Fruit fly (Drosophila melanogaster): Measurements from ENCODE around the gene Sirup.

Gene Sirup

DNA sequence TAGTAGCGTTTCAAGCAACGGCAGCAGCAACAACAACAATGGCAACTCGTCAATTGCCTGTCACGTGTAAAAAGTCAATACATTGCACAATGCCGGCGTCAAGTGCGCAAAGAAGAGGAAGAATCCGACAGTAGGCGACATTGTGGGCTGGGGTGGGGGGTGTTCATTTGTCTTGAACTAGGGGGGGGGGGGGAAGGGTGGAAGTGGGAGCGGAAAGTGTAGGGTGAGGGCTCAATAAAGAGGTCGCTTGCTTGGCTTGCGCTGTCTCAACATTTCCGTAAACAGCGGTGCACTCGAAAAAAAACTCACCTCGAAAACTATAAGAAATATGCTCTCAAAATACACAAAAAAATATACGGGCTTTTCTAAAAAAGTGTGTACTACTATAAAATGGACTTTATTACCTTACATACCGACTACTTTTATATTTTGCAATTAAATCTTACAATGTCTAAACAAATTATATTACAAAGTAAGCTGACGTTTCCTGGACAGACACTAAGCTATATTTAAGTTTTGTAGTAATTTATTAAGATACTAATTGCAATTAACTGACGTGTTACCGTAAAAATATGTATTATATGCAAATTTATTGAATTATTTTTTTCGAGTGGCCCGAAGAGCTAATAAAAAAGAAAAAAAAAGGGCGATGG is 32.7 kb upstream of the Sirup start:
- TF ChIP-seq dl (GFP tag; optimal IDR thresholded peaks at IDR 0.05; ENCODE audit: insufficient read depth in 1 of 2, partially characterized antibody in 2 of 2) = no peak
- TF ChIP-seq HLH106 (tag; optimal IDR thresholded peaks at IDR 0.05) = no peak
- no peak for TF ChIP-seq Vsx2 (GFP tag; optimal IDR thresholded peaks at IDR 0.05; ENCODE audit: partially characterized antibody)
- TF ChIP-seq dsf (GFP tag; optimal IDR thresholded peaks at IDR 0.05; ENCODE audit: borderline replicate concordance) = no peak
- no peak for TF ChIP-seq Jra (GFP tag; optimal IDR thresholded peaks at IDR 0.05)
- TF ChIP-seq usp (GFP tag; optimal IDR thresholded peaks at IDR 0.05) = no peak
- TF ChIP-seq jim (GFP tag; optimal IDR thresholded peaks at IDR 0.05) = no peak
- TF ChIP-seq Dfd (GFP tag; optimal IDR thresholded peaks at IDR 0.05) = no peak
- TF ChIP-seq GATAd (GFP tag; optimal IDR thresholded peaks at IDR 0.05) = no peak
- no peak for TF ChIP-seq rgr (GFP tag; optimal IDR thresholded peaks at IDR 0.05)
- no peak for TF ChIP-seq OdsH (GFP tag; optimal IDR thresholded peaks at IDR 0.05)
- TF ChIP-seq Abd-B (GFP tag; optimal IDR thresholded peaks at IDR 0.05) = no peak
- TF ChIP-seq h (GFP tag; optimal IDR thresholded peaks at IDR 0.05) = no peak
- no peak for TF ChIP-seq brk (GFP tag; optimal IDR thresholded peaks at IDR 0.05)
- no peak for TF ChIP-seq fru (GFP tag; optimal IDR thresholded peaks at IDR 0.05)
- TF ChIP-seq Hr78 (GFP tag; optimal IDR thresholded peaks at IDR 0.05) = no peak
- TF ChIP-seq Sp1 (GFP tag; optimal IDR thresholded peaks at IDR 0.05) = no peak
- no peak for TF ChIP-seq CG9705 (GFP tag; optimal IDR thresholded peaks at IDR 0.05)

DNA sequence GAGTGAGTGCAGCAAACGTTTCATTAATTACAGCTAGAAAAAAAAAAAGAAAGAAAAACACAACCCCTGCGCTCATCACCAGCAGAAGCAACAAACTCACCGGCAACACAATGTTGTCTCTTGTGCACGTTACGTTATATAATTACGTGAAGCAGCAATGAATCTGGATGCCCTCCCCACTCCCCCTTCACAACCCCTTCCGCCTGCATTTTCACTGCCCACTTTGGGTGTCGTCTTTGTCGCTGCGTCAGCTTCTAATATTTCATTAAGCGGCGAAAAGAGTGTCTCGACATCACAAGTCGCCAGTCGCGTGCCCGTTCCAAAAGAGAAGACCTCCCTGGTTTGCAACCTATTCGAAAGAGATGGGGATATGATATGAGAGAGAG is 32.2 kb upstream of the Sirup start:
- no peak for TF ChIP-seq tai (GFP tag; optimal IDR thresholded peaks at IDR 0.05)
- TF ChIP-seq foxo (GFP tag; optimal IDR thresholded peaks at IDR 0.05) = no peak
- no peak for TF ChIP-seq GATAd (GFP tag; optimal IDR thresholded peaks at IDR 0.05)
- no peak for TF ChIP-seq Mio (GFP tag; optimal IDR thresholded peaks at IDR 0.05)
- no peak for TF ChIP-seq Dif (GFP tag; optimal IDR thresholded peaks at IDR 0.05; ENCODE audit: partially characterized antibody)
- TF ChIP-seq woc (GFP tag; optimal IDR thresholded peaks at IDR 0.05) = no peak
- no peak for TF ChIP-seq Hr78 (GFP tag; optimal IDR thresholded peaks at IDR 0.05)
- no peak for TF ChIP-seq Sp1 (GFP tag; optimal IDR thresholded peaks at IDR 0.05)
- TF ChIP-seq lola (GFP tag; optimal IDR thresholded peaks at IDR 0.05) = no peak
- TF ChIP-seq br (GFP tag; optimal IDR thresholded peaks at IDR 0.05) = no peak
- TF ChIP-seq CrebA (GFP tag; optimal IDR thresholded peaks at IDR 0.05; ENCODE audit: borderline replicate concordance) = no peak
- TF ChIP-seq brk (GFP tag; optimal IDR thresholded peaks at IDR 0.05) = no peak

DNA sequence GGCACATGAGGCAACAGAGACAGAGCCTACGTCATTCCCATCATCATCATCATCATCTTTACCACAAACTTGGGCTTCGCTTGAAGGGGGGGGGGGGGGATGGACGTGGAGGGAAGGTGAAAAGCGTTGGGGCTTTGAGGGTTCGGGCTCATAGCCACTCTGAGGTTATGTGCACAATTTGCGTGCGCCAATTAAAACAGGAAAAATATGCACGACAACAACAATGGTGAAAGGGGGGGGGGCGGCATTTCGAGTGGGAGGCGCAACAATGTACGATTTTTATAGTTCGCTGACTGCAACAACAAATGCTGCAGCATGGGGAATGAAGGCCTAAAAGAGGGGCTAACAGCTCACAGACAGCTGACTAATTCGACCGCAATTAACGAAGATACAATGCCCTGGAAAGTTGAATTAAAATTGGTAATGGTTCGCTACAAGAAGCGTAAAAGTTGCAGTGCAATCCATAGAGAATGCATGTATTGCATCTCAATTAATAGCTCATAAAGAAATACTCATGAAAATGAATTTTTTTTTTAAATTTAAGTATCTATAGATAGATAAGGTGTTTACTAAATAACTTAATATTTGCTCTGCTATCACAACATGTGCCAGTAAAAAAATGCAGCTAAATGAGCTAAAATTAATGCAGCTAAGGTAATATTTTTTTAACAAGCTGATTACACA is 31.7 kb upstream of the Sirup start:
- no peak for TF ChIP-seq Dfd (GFP tag; optimal IDR thresholded peaks at IDR 0.05)
- TF ChIP-seq lola (GFP tag; optimal IDR thresholded peaks at IDR 0.05) = no peak
- TF ChIP-seq Hr78 (GFP tag; optimal IDR thresholded peaks at IDR 0.05) = no peak
- TF ChIP-seq Myc (optimal IDR thresholded peaks at IDR 0.05) = no peak
- TF ChIP-seq CG9705 (GFP tag; optimal IDR thresholded peaks at IDR 0.05) = no peak
- TF ChIP-seq sage (GFP tag; optimal IDR thresholded peaks at IDR 0.05) = no peak
- no peak for TF ChIP-seq Dif (GFP tag; optimal IDR thresholded peaks at IDR 0.05; ENCODE audit: partially characterized antibody)
- no peak for TF ChIP-seq pan (optimal IDR thresholded peaks at IDR 0.05)
- no peak for TF ChIP-seq Hr83 (GFP tag; optimal IDR thresholded peaks at IDR 0.05; ENCODE audit: poor library complexity, severe bottlenecking)
- TF ChIP-seq psq (GFP tag; optimal IDR thresholded peaks at IDR 0.05) = no peak

- TF ChIP-seq br (GFP tag; optimal IDR thresholded peaks at IDR 0.05) (no peak), lola (GFP tag; optimal IDR thresholded peaks at IDR 0.05) (no peak), psq (GFP tag; optimal IDR thresholded peaks at IDR 0.05) (no peak), OdsH (GFP tag; optimal IDR thresholded peaks at IDR 0.05) (no peak), GATAd (GFP tag; optimal IDR thresholded peaks at IDR 0.05) (no peak), Hnf4 (GFP tag; optimal IDR thresholded peaks at IDR 0.05) (no peak), CG9705 (GFP tag; optimal IDR thresholded peaks at IDR 0.05) (no peak), brk (GFP tag; optimal IDR thresholded peaks at IDR 0.05) (no peak), dmrt93B (GFP tag; optimal IDR thresholded peaks at IDR 0.05) (no peak), Sp1 (GFP tag; optimal IDR thresholded peaks at IDR 0.05) (no peak), dl (GFP tag; optimal IDR thresholded peaks at IDR 0.05; ENCODE audit: insufficient read depth in 1 of 2, partially characterized antibody in 2 of 2) (no peak), CrebA (GFP tag; optimal IDR thresholded peaks at IDR 0.05; ENCODE audit: borderline replicate concordance) (no peak), woc (GFP tag; optimal IDR thresholded peaks at IDR 0.05) (no peak), tai (GFP tag; optimal IDR thresholded peaks at IDR 0.05) (no peak), sv (GFP tag; optimal IDR thresholded peaks at IDR 0.05) (no peak), Rel (GFP tag; optimal IDR thresholded peaks at IDR 0.05) (no peak), Rel (tag; optimal IDR thresholded peaks at IDR 0.05) (no peak), dsf (GFP tag; optimal IDR thresholded peaks at IDR 0.05; ENCODE audit: borderline replicate concordance) (no peak)
Measured at dm6 chr2L:7967645-7968044, 31.0 kb upstream of the Sirup start.

Data from whole organism, wandering third instar larva.